Worm (Caenorhabditis elegans) whole organism, mixed stage, embryonic: ENCODE data around the gene kin-34.

Experiments used
- lsy-2 ChIP-seq: fragments of 150-350 bp; optimal IDR thresholded peaks from 2 replicates; lab custom pipeline; 2014; ENCODE audit warnings: missing biosample characterization, missing genetic modification characterization
- nhr-237 ChIP-seq: fragments of 150-350 bp; optimal IDR thresholded peaks from 2 replicates; lab custom pipeline; 2014; ENCODE audit warnings: missing biosample characterization, missing genetic modification characterization
- nhr-76 ChIP-seq: sonication (generic microtip); optimal IDR thresholded peaks from 2 replicates; lab custom pipeline; 2017; ENCODE audit warnings: missing biosample characterization, missing genetic modification characterization

DNA sequence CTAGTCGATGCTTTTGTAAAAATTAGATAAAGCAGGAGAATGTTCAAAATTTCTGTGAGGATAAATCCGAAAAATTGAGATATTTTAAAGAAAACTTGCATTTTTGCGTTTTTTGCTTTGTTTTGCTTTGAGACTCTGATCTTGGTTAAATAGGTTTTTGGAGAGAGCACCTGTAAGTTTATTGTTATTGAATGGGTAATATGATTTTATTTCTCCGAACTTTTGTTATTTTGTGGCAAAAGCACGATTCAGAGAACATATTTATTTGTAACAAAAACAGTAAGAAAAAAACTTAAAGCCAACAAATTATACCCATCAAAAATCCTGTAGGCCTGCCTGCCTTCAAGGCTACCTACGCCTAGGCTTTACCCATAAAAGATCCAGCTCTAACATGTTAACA is 8.6 kb upstream of the kin-34 start, which contains the start of gene str-121:
- no peak for TF ChIP-seq nhr-76
- no peak for TF ChIP-seq lsy-2 (tag; lab: Kevin White, UChicago)
- no peak for TF ChIP-seq nhr-237 (tag; lab: Kevin White, UChicago)
